Fruit fly (Drosophila melanogaster) whole organism, embryonic: Measurements from ENCODE around the gene CG1024.

Experiments used
- Atf3 ChIP-seq: fragments of 200-800 bp; sonication (Bioruptor generic); optimal IDR thresholded peaks from 3 replicates; lab custom pipeline; 2016; ENCODE audit warnings: missing biosample characterization, missing genetic modification characterization
- CG1024 ChIP-seq: fragments of 200-800 bp; sonication (Bioruptor generic); IDR thresholded peaks from 2 replicates; pipeline ENCODE4 v1.3.6; 2022; ENCODE audit warnings: missing biosample characterization, missing genetic modification characterization
- CG10274 ChIP-seq: fragments of 200-800 bp; sonication (Bioruptor generic); optimal IDR thresholded peaks from 3 replicates; lab custom pipeline; 2017; ENCODE audit warnings: missing biosample characterization, mild to moderate bottlenecking, missing genetic modification characterization
- CG10462 ChIP-seq: fragments of 200-800 bp; sonication (Bioruptor generic); optimal IDR thresholded peaks from 2 replicates; lab custom pipeline; 2016; ENCODE audit warnings: missing biosample characterization, missing genetic modification characterization
- CG11093 ChIP-seq: fragments of 200-800 bp; sonication (Bioruptor generic); IDR thresholded peaks from 3 replicates; pipeline ENCODE4 v1.3.6; 2022; ENCODE audit warnings: missing biosample characterization, missing genetic modification characterization
- CG11456 ChIP-seq: fragments of 200-800 bp; sonication (Bioruptor generic); IDR thresholded peaks from 3 replicates; pipeline ENCODE4 v1.3.6; 2022; ENCODE audit warnings: missing biosample characterization, missing genetic modification characterization
- CG14441 ChIP-seq: fragments of 200-800 bp; sonication (Bioruptor generic); IDR thresholded peaks from 2 replicates; pipeline ENCODE4 v1.3.6; 2022; ENCODE audit warnings: missing biosample characterization, missing genetic modification characterization
- CG15479 ChIP-seq: fragments of 200-800 bp; sonication (Bioruptor generic); optimal IDR thresholded peaks from 3 replicates; lab custom pipeline; 2019; ENCODE audit warnings: missing biosample characterization, mild to moderate bottlenecking, missing genetic modification characterization, moderate library complexity
- CG1647 ChIP-seq: fragments of 200-800 bp; sonication (Bioruptor generic); optimal IDR thresholded peaks from 3 replicates; lab custom pipeline; 2016; ENCODE audit warnings: missing biosample characterization, missing genetic modification characterization
- CG17361 ChIP-seq: fragments of 200-800 bp; sonication (Bioruptor generic); IDR thresholded peaks from 3 replicates; pipeline ENCODE4 v1.3.6; 2022; ENCODE audit warnings: missing biosample characterization, missing genetic modification characterization
- CG2129 ChIP-seq: fragments of 200-800 bp; sonication (Bioruptor generic); IDR thresholded peaks from 2 replicates; pipeline ENCODE4 v1.3.6; 2022; ENCODE audit warnings: missing biosample characterization, missing genetic modification characterization; ENCODE audit not compliant: partially characterized antibody
- CG30431 ChIP-seq: fragments of 200-800 bp; sonication (Bioruptor generic); optimal IDR thresholded peaks from 2 replicates; lab custom pipeline; 2017; ENCODE audit warnings: missing biosample characterization, missing genetic modification characterization
- CG3065 ChIP-seq: fragments of 200-800 bp; sonication (Bioruptor generic); optimal IDR thresholded peaks from 2 replicates; lab custom pipeline; 2016; ENCODE audit warnings: missing biosample characterization, missing genetic modification characterization
- CG3995 ChIP-seq: fragments of 200-800 bp; sonication (Bioruptor generic); optimal IDR thresholded peaks from 3 replicates; lab custom pipeline; 2016; ENCODE audit warnings: missing biosample characterization, missing genetic modification characterization
- CG6175 ChIP-seq: fragments of 200-800 bp; sonication (Bioruptor generic); IDR thresholded peaks from 3 replicates; pipeline ENCODE4 v1.3.6; 2022; ENCODE audit warnings: missing biosample characterization, missing genetic modification characterization
- CG6272 ChIP-seq: fragments of 200-800 bp; sonication (Bioruptor generic); IDR thresholded peaks from 2 replicates; pipeline ENCODE4 v1.3.6; 2022; ENCODE audit warnings: missing biosample characterization, missing genetic modification characterization
- CG6813 ChIP-seq: fragments of 200-800 bp; sonication (Bioruptor generic); optimal IDR thresholded peaks from 2 replicates; lab custom pipeline; 2017; ENCODE audit warnings: missing biosample characterization, missing genetic modification characterization, mild to moderate bottlenecking, moderate library complexity, missing genetic modification reagents
- CG7357 ChIP-seq: fragments of 200-800 bp; sonication (Bioruptor generic); IDR thresholded peaks from 3 replicates; pipeline ENCODE4 v1.3.6; 2022; ENCODE audit warnings: missing biosample characterization, missing genetic modification characterization
- CG7372 ChIP-seq: fragments of 200-800 bp; sonication (Bioruptor generic); IDR thresholded peaks from 2 replicates; pipeline ENCODE4 v1.3.6; 2022; ENCODE audit warnings: missing biosample characterization, missing genetic modification characterization
- CG8359 ChIP-seq: fragments of 200-800 bp; sonication (Bioruptor generic); optimal IDR thresholded peaks from 2 replicates; lab custom pipeline; 2017; ENCODE audit warnings: missing biosample characterization, mild to moderate bottlenecking, missing genetic modification characterization, borderline replicate concordance
- Dfd ChIP-seq, 2 experiments: fragments of >200 bp; optimal IDR thresholded peaks; 2 replicates each; lab custom pipeline; 2017; ENCODE audit warnings: missing biosample characterization in 2 of 2, missing genetic modification characterization in 2 of 2
- ERR ChIP-seq: fragments of 200-800 bp; sonication (Bioruptor generic); optimal IDR thresholded peaks from 2 replicates; lab custom pipeline; 2016; ENCODE audit warnings: missing biosample characterization, missing genetic modification characterization
- Hey ChIP-seq: fragments of 200-800 bp; sonication (Bioruptor generic); optimal IDR thresholded peaks from 3 replicates; lab custom pipeline; 2018; ENCODE audit warnings: missing biosample characterization, mild to moderate bottlenecking, missing genetic modification characterization
- Myb ChIP-seq: fragments of 200-800 bp; sonication (Bioruptor generic); optimal IDR thresholded peaks from 2 replicates; lab custom pipeline; 2016; ENCODE audit warnings: missing biosample characterization, missing genetic modification characterization
- NK7.1 ChIP-seq: fragments of 200-800 bp; sonication (Bioruptor generic); optimal IDR thresholded peaks from 3 replicates; lab custom pipeline; 2016; ENCODE audit warnings: missing biosample characterization, missing genetic modification characterization
- NfI ChIP-seq: fragments of 200-800 bp; sonication (Bioruptor generic); optimal IDR thresholded peaks from 3 replicates; lab custom pipeline; 2018; ENCODE audit warnings: missing biosample characterization, mild to moderate bottlenecking, missing genetic modification characterization, moderate library complexity
- Opbp ChIP-seq: fragments of 200-800 bp; sonication (Bioruptor generic); IDR thresholded peaks from 3 replicates; pipeline ENCODE4 v1.3.6; 2022; ENCODE audit warnings: missing biosample characterization, missing genetic modification characterization; ENCODE audit not compliant: partially characterized antibody
- Scr ChIP-seq: fragments of 200-800 bp; sonication (Bioruptor generic); IDR thresholded peaks from 2 replicates; pipeline ENCODE4 v1.3.6; 2022; ENCODE audit warnings: missing biosample characterization, missing genetic modification characterization; ENCODE audit not compliant: partially characterized antibody
- Sox100B ChIP-seq: fragments of 200-800 bp; sonication (Bioruptor generic); optimal IDR thresholded peaks from 3 replicates; lab custom pipeline; 2018; ENCODE audit warnings: missing biosample characterization, mild to moderate bottlenecking, missing genetic modification characterization
- Sry-β ChIP-seq: fragments of 200-800 bp; sonication (Bioruptor generic); optimal IDR thresholded peaks from 2 replicates; lab custom pipeline; 2018; ENCODE audit warnings: missing biosample characterization, mild to moderate bottlenecking, missing genetic modification characterization, moderate library complexity
- aop ChIP-seq: fragments of 200-800 bp; sonication (Bioruptor generic); IDR thresholded peaks from 2 replicates; pipeline ENCODE4 v1.3.6; 2022; ENCODE audit warnings: missing biosample characterization, missing genetic modification characterization
- bbx ChIP-seq: fragments of 200-800 bp; sonication (Bioruptor generic); IDR thresholded peaks from 2 replicates; pipeline ENCODE4 v1.3.6; 2022; ENCODE audit warnings: missing biosample characterization, missing genetic modification characterization; ENCODE audit not compliant: partially characterized antibody
- bigmax ChIP-seq: fragments of 200-800 bp; sonication (Bioruptor generic); optimal IDR thresholded peaks from 2 replicates; lab custom pipeline; 2018; ENCODE audit warnings: missing biosample characterization, mild to moderate bottlenecking, missing genetic modification characterization
- cg ChIP-seq: fragments of 200-800 bp; sonication (Bioruptor generic); optimal IDR thresholded peaks from 3 replicates; lab custom pipeline; 2019; ENCODE audit warnings: missing biosample characterization, mild to moderate bottlenecking, missing genetic modification characterization, moderate library complexity
- crp ChIP-seq, 2 experiments: fragments of 200-800 bp; sonication (Bioruptor generic); optimal IDR thresholded peaks; 2 replicates in 1 of 2; 3 replicates in 1 of 2; lab custom pipeline; 2017; ENCODE audit warnings: missing biosample characterization in 2 of 2, missing genetic modification characterization in 2 of 2, mild to moderate bottlenecking in 1 of 2, moderate library complexity in 1 of 2
- dan ChIP-seq: fragments of 200-800 bp; sonication (Bioruptor generic); IDR thresholded peaks from 2 replicates; pipeline ENCODE4 v1.3.6; 2022; ENCODE audit warnings: missing biosample characterization, missing genetic modification characterization
- dmrt99B ChIP-seq: fragments of 200-800 bp; sonication (Bioruptor generic); optimal IDR thresholded peaks from 2 replicates; lab custom pipeline; 2018; ENCODE audit warnings: missing biosample characterization, mild to moderate bottlenecking, missing genetic modification characterization, moderate library complexity
- dpn ChIP-seq, 2 experiments: fragments of 200-800 bp; sonication (Bioruptor generic); optimal IDR thresholded peaks; 3 replicates each; lab custom pipeline; 2016; ENCODE audit warnings: missing biosample characterization in 2 of 2, missing genetic modification characterization in 2 of 2
- esg ChIP-seq: fragments of 200-800 bp; sonication (Bioruptor generic); conservative IDR thresholded peaks from 2 replicates; pipeline ENCODE4 v1.3.6; 2022; ENCODE audit warnings: missing biosample characterization, missing genetic modification characterization
- ewg ChIP-seq: fragments of 200-800 bp; sonication (Bioruptor generic); optimal IDR thresholded peaks from 3 replicates; lab custom pipeline; 2017; ENCODE audit warnings: mild to moderate bottlenecking, missing biosample characterization, missing genetic modification reagents, missing genetic modification characterization
- fd3F ChIP-seq: fragments of 200-800 bp; sonication (Bioruptor generic); optimal IDR thresholded peaks from 2 replicates; lab custom pipeline; 2018; ENCODE audit warnings: missing biosample characterization, mild to moderate bottlenecking, missing genetic modification characterization, moderate library complexity
- fd96Cb ChIP-seq: fragments of 200-800 bp; sonication (Bioruptor generic); optimal IDR thresholded peaks from 2 replicates; lab custom pipeline; 2018; ENCODE audit warnings: missing biosample characterization, mild to moderate bottlenecking, missing genetic modification characterization, moderate library complexity
- ftz-f1 ChIP-seq: fragments of 200-800 bp; sonication (Bioruptor generic); optimal IDR thresholded peaks from 2 replicates; lab custom pipeline; 2016; ENCODE audit warnings: missing biosample characterization, missing genetic modification characterization
- h ChIP-seq: fragments of >200 bp; optimal IDR thresholded peaks from 2 replicates; lab custom pipeline; 2017
- klu ChIP-seq: fragments of 200-800 bp; sonication (Bioruptor generic); IDR thresholded peaks from 2 replicates; pipeline ENCODE4 v1.3.6; 2022; ENCODE audit warnings: missing biosample characterization, missing genetic modification characterization
- lab ChIP-seq: fragments of 200-800 bp; sonication (Bioruptor generic); optimal IDR thresholded peaks from 3 replicates; lab custom pipeline; 2017; ENCODE audit warnings: missing biosample characterization, missing genetic modification characterization, mild to moderate bottlenecking, moderate library complexity, missing genetic modification reagents
- mirr ChIP-seq: fragments of 200-800 bp; sonication (Bioruptor generic); optimal IDR thresholded peaks from 3 replicates; lab custom pipeline; 2018; ENCODE audit warnings: missing biosample characterization, mild to moderate bottlenecking, missing genetic modification characterization
- pfk ChIP-seq: fragments of 200-800 bp; sonication (Bioruptor generic); optimal IDR thresholded peaks from 2 replicates; lab custom pipeline; 2018; ENCODE audit warnings: missing biosample characterization, mild to moderate bottlenecking, missing genetic modification characterization, moderate library complexity
- sens ChIP-seq: fragments of 200-800 bp; sonication (Bioruptor generic); peaks from one replicate; lab custom pipeline; 2016; ENCODE audit warnings: missing biosample characterization, missing genetic modification characterization
- slbo ChIP-seq: fragments of 200-800 bp; sonication (Bioruptor generic); IDR thresholded peaks from 2 replicates; pipeline ENCODE4 v1.3.6; 2022; ENCODE audit warnings: missing biosample characterization, missing genetic modification characterization
- sr ChIP-seq: fragments of 200-800 bp; sonication (Bioruptor generic); IDR thresholded peaks from 3 replicates; pipeline ENCODE4 v1.3.6; 2022; ENCODE audit warnings: missing biosample characterization, missing genetic modification characterization
- stc ChIP-seq: fragments of 200-800 bp; sonication (Bioruptor generic); IDR thresholded peaks from 2 replicates; pipeline ENCODE4 v1.3.6; 2022; ENCODE audit warnings: missing biosample characterization, missing genetic modification characterization

Gene CG1024

dm6 chr3R:6383466-6383769, 3.3 kb upstream of the CG1024 start (continued):
- TF ChIP-seq CG8359 (GFP tag; lab: Kevin White, UChicago) (no peak), Hey (tag; lab: Kevin White, UChicago) (no peak), Atf3 (GFP tag; lab: Kevin White, UChicago) (no peak), mirr (peak; percentile 41), bigmax (GFP tag; lab: Kevin White, UChicago) (no peak), cg (peak; percentile 86), CG30431 (GFP tag; lab: Kevin White, UChicago) (no peak), Sox100B (GFP tag; lab: Kevin White, UChicago) (no peak), CG6272 (GFP tag; lab: Robert Waterston, UW) (no peak), dmrt99B (tag; lab: Kevin White, UChicago) (no peak), stc (GFP tag; lab: Robert Waterston, UW) (no peak), CG15479 (GFP tag; lab: Kevin White, UChicago) (peak; percentile 11), CG6813 (no peak), ftz-f1 (GFP tag; lab: Kevin White, UChicago) (peak; percentile 89), sr (GFP tag; lab: Robert Waterston, UW) (peak; percentile 47; the same call in 1 of the 3 replicates), CG14441 (GFP tag; lab: Robert Waterston, UW) (no peak), crp (GFP tag; optimal IDR thresholded peaks at IDR 0.05; lab: Kevin White, UChicago) (no peak), aop (no peak), bbx (GFP tag; lab: Robert Waterston, UW) (0 out of 2 replicates have a peak, but pooled peaks have one; percentile 32), klu (GFP tag; lab: Robert Waterston, UW) (no peak), CG10274 (GFP tag; lab: Kevin White, UChicago) (no peak), NK7.1 (no peak), CG3065 (GFP tag; lab: Kevin White, UChicago) (no peak), ewg (GFP tag; lab: Kevin White, UChicago) (no peak), CG1024 (GFP tag; lab: Robert Waterston, UW) (no peak), CG7357 (GFP tag; lab: Robert Waterston, UW) (no peak), lab (no peak), CG17361 (GFP tag; lab: Robert Waterston, UW) (no peak), CG10462 (GFP tag; lab: Kevin White, UChicago) (no peak), Scr (GFP tag; lab: Robert Waterston, UW) (no peak), fd96Cb (no peak), Opbp (GFP tag; lab: Robert Waterston, UW) (0 out of 3 replicates have a peak, but pooled peaks have one; percentile 41), fd3F (no peak), Myb (GFP tag; lab: Kevin White, UChicago) (no peak), dpn (GFP tag; optimal IDR thresholded peaks at IDR 0.05; lab: Kevin White, UChicago) (no peak), Sry-β (no peak), CG11093 (GFP tag; lab: Robert Waterston, UW) (no peak), NfI (GFP tag; lab: Kevin White, UChicago) (no peak)

- no peak for TF ChIP-seq CG6175
- TF ChIP-seq CG3995 (GFP tag; lab: Kevin White, UChicago) = peak; percentile 93
- no peak for TF ChIP-seq pfk
- TF ChIP-seq CG1647 = no peak
- TF ChIP-seq Dfd (GFP tag; optimal IDR thresholded peaks at IDR 0.05; lab: Kevin White, UChicago) = no peak
- TF ChIP-seq ERR = no peak
- TF ChIP-seq CG7357 (GFP tag; lab: Robert Waterston, UW) = no peak
- peak; percentile 85 for TF ChIP-seq CG2129
- peak; percentile 13; the same call in 1 of the 2 replicates for TF ChIP-seq slbo (GFP tag; lab: Robert Waterston, UW)
- TF ChIP-seq dan (GFP tag; lab: Robert Waterston, UW) = no peak
- no peak for TF ChIP-seq CG7372 (GFP tag; lab: Robert Waterston, UW)
- TF ChIP-seq klu (GFP tag; lab: Robert Waterston, UW) = no peak
- no peak for TF ChIP-seq esg
- peak; percentile 31 for TF ChIP-seq sens (GFP tag; lab: Kevin White, UChicago)
- no peak for TF ChIP-seq CG11456 (GFP tag; lab: Robert Waterston, UW)
- TF ChIP-seq h (lab: Kevin White, UChicago) = no peak
Measured at dm6 chr3R:6382733-6383465, 2.8 kb upstream of the CG1024 start, which contains the start of gene gzl. gzl (plus strand) TSS chr3R:6382914.
